Worm (Caenorhabditis elegans): ENCODE results near the gene F53E2.2.

DNA sequence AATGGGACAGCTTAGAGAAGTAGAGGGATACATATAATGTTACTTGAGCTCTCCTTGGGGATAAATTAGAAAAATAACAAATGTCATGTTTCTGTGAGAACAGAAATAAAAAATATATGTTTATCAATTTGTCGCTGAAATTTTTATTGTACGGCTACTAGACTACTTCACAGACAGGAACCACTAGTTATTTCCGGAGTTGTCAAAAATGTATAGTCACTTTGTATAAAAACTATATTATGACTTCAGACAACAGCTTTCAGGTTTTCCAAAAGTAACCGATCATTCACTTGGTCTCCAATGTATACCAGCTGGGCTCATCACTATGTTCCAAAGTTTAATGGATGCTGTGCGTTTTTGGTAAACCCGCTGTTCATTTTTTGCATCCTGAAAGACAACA is 23.6 kb upstream of the F53E2.2 start, which contains the start of gene srj-23:
- TF ChIP-seq F13C5.2 (tag; optimal IDR thresholded peaks at IDR 0.05) (no peak), tra-4 (tag; optimal IDR thresholded peaks at IDR 0.05) (no peak), sea-1 (GFP tag; conservative IDR thresholded peaks at IDR 0.05) (no peak), ama-1 (optimal IDR thresholded peaks at IDR 0.05) (no peak), ceh-36 (tag; optimal IDR thresholded peaks at IDR 0.05) (no peak)
